Worm (Caenorhabditis elegans): Measurements from ENCODE around the gene acl-2.
A peak's percentile ranks its signal among the peaks of the same experiment; 100 is the strongest.

The acl-2 gene

DNA sequence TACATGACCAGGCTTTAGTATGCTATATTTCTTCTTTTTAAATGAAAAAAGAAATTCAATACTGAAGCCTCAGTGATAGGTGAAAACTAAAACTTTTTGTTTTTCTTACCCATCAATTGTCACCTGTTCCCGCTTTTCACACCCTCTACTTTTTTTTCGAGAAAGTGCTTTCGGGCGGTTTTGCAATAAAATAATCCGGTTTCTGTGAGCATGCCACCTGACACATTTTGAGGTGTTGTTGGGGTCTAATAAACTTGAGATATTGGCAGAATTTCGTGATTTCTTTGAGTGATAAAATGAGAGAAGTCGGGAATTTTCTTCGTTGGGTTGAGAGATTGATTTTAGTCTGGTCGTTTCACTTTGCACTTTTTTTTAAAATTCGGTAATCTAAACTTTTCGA, 29.1 kb upstream of the acl-2 start:
- no peak for TF ChIP-seq nhr-80 (tag; optimal IDR thresholded peaks at IDR 0.05)
- TF ChIP-seq ZK185.1 (tag; optimal IDR thresholded peaks at IDR 0.05; ENCODE audit: poor library complexity, severe bottlenecking), result no peak
- TF ChIP-seq tlf-1 (GFP tag; optimal IDR thresholded peaks at IDR 0.05), result no peak

DNA sequence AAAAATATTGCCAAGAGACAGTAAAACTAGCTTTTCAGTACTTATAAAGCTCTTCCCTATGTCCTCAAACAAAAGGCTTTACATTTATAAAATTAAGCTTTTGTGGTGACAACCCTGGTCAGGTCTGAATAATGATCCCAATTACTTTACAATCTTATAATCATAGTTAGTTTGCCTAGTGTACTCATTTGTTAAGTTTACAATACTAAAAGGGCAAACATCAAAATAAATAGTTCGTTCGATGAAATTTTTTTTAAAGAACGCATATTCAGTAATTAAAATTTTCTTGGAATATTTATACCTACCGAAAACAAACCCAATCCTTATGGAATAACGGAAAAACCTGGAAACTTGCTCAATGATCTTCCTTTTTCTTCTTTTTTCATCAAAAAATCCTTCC, 27.9 kb upstream of the acl-2 start:
- no peak for TF ChIP-seq hsf-1 (GFP tag; IDR thresholded peaks at IDR 0.05)
- TF ChIP-seq nhr-27 (tag; optimal IDR thresholded peaks at IDR 0.05), result no peak
- no peak for TF ChIP-seq lin-35 (GFP tag; optimal IDR thresholded peaks at IDR 0.05)
- no peak for TF ChIP-seq K11D2.4 (GFP tag; IDR thresholded peaks at IDR 0.05)
- no peak for TF ChIP-seq attf-5 (GFP tag; optimal IDR thresholded peaks at IDR 0.05)
- no peak for TF ChIP-seq B0336.3 (GFP tag; IDR thresholded peaks at IDR 0.05)
- TF ChIP-seq nfya-2 (GFP tag; IDR thresholded peaks at IDR 0.05), result no peak
- TF ChIP-seq him-1 (tag; optimal IDR thresholded peaks at IDR 0.05), result no peak
- TF ChIP-seq lin-54 (GFP tag; optimal IDR thresholded peaks at IDR 0.05), result no peak
- no peak for TF ChIP-seq hmg-1.2 (GFP tag; IDR thresholded peaks at IDR 0.05)
- TF ChIP-seq hmg-20 (GFP tag; IDR thresholded peaks at IDR 0.05), result no peak
- no peak for TF ChIP-seq egl-18 (GFP tag; IDR thresholded peaks at IDR 0.05)
- no peak for TF ChIP-seq nfyb-1 (GFP tag; IDR thresholded peaks at IDR 0.05)

DNA sequence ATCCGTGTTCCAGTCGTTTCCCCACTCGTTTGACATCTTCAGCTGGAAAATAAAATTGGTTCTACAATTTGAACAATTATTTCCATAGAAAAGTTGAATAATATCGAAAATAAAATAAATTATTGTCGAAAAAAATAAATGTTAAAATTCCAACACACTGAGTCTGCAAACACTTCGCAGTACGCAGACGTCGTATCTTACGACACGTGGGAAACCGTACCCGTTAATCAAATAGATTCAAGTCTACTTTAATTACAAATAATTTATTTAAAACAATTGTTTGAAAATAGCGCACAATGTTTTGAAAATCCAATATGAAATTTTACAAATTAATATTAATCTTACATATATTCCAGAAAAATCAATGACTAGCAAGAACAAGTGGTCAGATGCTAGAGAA, 24.0 kb upstream of the acl-2 start, which contains the start of gene yif-1:
TSS of gene yif-1 (minus strand) at position 42 of the 400 bp plus-strand sequence.
- TF ChIP-seq lsl-1 (GFP tag; optimal IDR thresholded peaks at IDR 0.05) (peak; percentile 72), ama-1 (optimal IDR thresholded peaks at IDR 0.05) (no peak), ama-1 (GFP tag; optimal IDR thresholded peaks at IDR 0.05) (no peak), snpc-1.3 (tag; optimal IDR thresholded peaks at IDR 0.05; ENCODE audit: insufficient read depth) (no peak), tbp1 (GFP tag; optimal IDR thresholded peaks at IDR 0.05) (no peak), madf-8 (GFP tag; conservative IDR thresholded peaks at IDR 0.05) (peak; percentile 85), sptf-2 (GFP tag; optimal IDR thresholded peaks at IDR 0.05) (no peak), xnd-1 (tag; optimal IDR thresholded peaks at IDR 0.05) (peak; percentile 48), ztf-6 (GFP tag; IDR thresholded peaks at IDR 0.05) (no peak), lin-35 (GFP tag; optimal IDR thresholded peaks at IDR 0.05) (no peak), mcd-1 (GFP tag; IDR thresholded peaks at IDR 0.05) (no peak), K11D2.4 (GFP tag; IDR thresholded peaks at IDR 0.05) (no peak), ztf-25 (GFP tag; IDR thresholded peaks at IDR 0.05) (no peak), ceh-40 (GFP tag; IDR thresholded peaks at IDR 0.05) (no peak), F10E7.11 (tag; optimal IDR thresholded peaks at IDR 0.05) (no peak), repo-1 (tag; optimal IDR thresholded peaks at IDR 0.05) (no peak), efl-1 (GFP tag; optimal IDR thresholded peaks at IDR 0.05) (peak; percentile 36), zim-3 (tag; optimal IDR thresholded peaks at IDR 0.05) (no peak), nhr-80 (tag; optimal IDR thresholded peaks at IDR 0.05) (no peak), ztf-26 (tag; optimal IDR thresholded peaks at IDR 0.05) (no peak), hlh-26 (GFP tag; conservative IDR thresholded peaks at IDR 0.05) (no peak), die-1 (tag; optimal IDR thresholded peaks at IDR 0.05) (no peak), B0261.1 (tag; optimal IDR thresholded peaks at IDR 0.05) (no peak), Y79H2A.3 (GFP tag; conservative IDR thresholded peaks at IDR 0.05) (no peak), let-526 (GFP tag; IDR thresholded peaks at IDR 0.05) (no peak), Y95B8A.8 (GFP tag; IDR thresholded peaks at IDR 0.05) (no peak), hmg-1.2 (GFP tag; IDR thresholded peaks at IDR 0.05) (no peak), nhr-179 (tag; optimal IDR thresholded peaks at IDR 0.05) (no peak), attf-3 (GFP tag; conservative IDR thresholded peaks at IDR 0.05) (no peak), attf-5 (GFP tag; optimal IDR thresholded peaks at IDR 0.05) (no peak), mes-4 (tag; optimal IDR thresholded peaks at IDR 0.05) (no peak), F57A8.1 (GFP tag; optimal IDR thresholded peaks at IDR 0.05) (no peak), C06A6.2 (GFP tag; conservative IDR thresholded peaks at IDR 0.05) (no peak)
